Worm (Caenorhabditis elegans): ENCODE results near the gene T09A5.14.
A peak's percentile ranks its signal among the peaks of the same experiment; 100 is the strongest.

Gene T09A5.14

DNA sequence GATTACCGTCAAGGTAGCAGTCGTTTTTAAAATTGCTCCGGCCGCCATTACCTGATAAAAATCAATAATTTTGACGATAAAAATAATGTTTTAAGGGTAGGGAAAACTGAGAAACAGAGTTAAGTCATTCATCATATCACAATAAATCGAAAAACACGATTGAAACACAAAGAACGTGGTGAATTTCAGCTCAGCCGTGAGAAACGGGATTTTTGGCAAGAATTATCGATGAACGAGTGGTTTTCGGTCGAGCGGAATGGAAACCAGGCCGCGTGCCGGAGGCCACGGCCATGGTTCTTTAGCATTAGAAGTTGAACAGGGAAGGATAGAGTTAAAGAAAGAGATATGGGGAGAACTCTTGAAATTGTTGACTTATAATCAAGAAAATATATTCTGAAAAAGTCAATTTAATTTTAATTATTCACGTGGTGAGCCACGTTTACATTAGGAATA lies 47.1 kb downstream of the T09A5.14 start, which contains the start of the genes vha-4 and T01H3.5:
Gene vha-4 (minus strand): TSS at position 51 of the 453 bp plus-strand sequence.
Gene T01H3.5 (plus strand): TSS at position 351 of the 453 bp plus-strand sequence.
- no peak for TF ChIP-seq ham-2 (GFP tag; optimal IDR thresholded peaks at IDR 0.05)

DNA sequence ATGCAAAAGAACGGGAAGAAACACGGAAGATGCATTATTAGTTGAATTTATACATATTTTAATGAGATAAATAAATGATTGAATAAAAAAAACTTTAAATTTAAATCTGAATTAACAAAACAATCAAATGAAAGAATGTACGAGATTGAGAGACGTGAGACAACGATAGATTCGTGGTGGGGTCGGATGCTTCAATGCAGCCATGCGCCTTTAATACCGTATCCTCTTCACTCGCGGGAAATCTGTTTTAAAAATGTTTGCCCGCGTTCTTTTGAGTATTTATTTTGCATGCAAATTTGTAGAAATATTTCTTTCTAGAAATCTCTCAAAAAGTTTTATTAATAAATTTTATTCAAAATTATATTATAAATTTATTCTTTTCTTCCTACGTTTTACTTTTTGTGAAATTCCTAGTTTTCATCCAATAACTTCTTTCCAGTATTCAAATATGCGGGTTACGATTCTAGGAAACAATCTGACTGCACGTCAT lies 48.3 kb downstream of the T09A5.14 start, which contains the start of gene perm-1:
Gene perm-1 (plus strand): TSS at position 440 of the 490 bp plus-strand sequence.
- TF ChIP-seq lsy-2 (tag; optimal IDR thresholded peaks at IDR 0.05) (peak; percentile 32), tbx-8 (GFP tag; optimal IDR thresholded peaks at IDR 0.05) (no peak)
